Worm (Caenorhabditis elegans) whole organism, late embryonic: Measurements from ENCODE around the gene vha-6.

ENCODE experiments used
- ama-1 ChIP-seq: fragments of 150-350 bp; optimal IDR thresholded peaks from 2 replicates; lab custom pipeline; 2014
- hlh-8 ChIP-seq: sonication (generic microtip); optimal IDR thresholded peaks from 2 replicates; lab custom pipeline; 2016; ENCODE audit warnings: missing genotype, missing genetic modification characterization, missing compliant biosample characterization
- lim-6 ChIP-seq: sonication (generic microtip); optimal IDR thresholded peaks from 2 replicates; lab custom pipeline; 2016; ENCODE audit warnings: missing genetic modification characterization, missing compliant biosample characterization
- pha-4 ChIP-seq: fragments of 150-350 bp; optimal IDR thresholded peaks from 2 replicates; lab custom pipeline; 2018; ENCODE audit warnings: missing biosample characterization, missing genetic modification reagents, missing genetic modification characterization

- TF ChIP-seq ama-1 (lab: Kevin White, UChicago) = no peak
- TF ChIP-seq hlh-8 (tag; lab: Kevin White, UChicago) = no peak
- TF ChIP-seq pha-4 (tag; lab: Kevin White, UChicago) = no peak
- no peak for TF ChIP-seq lim-6
Measured at ce11 chrII:11424032-11424431, 14.2 kb downstream of the vha-6 start.
